Worm (Caenorhabditis elegans): ENCODE results near the gene ZK354.3.
"Not testable (repeated sequence)": the region's sequence is repeated elsewhere in the genome, so short reads cannot be mapped to it uniquely, and the experiment has no call there.

The ZK354.3 gene

ce11 chrIV:5344168-5344567 is 34.3 kb downstream of the ZK354.3 start:
- no peak for TF ChIP-seq him-1 (tag; optimal IDR thresholded peaks at IDR 0.05)
- TF ChIP-seq W03F9.2 (tag; optimal IDR thresholded peaks at IDR 0.05) = peak; percentile 10

- not testable (repeated sequence) for TF ChIP-seq him-1, W03F9.2, dao-5 (tag; optimal IDR thresholded peaks at IDR 0.05)
These were observed 40.8 kb downstream of the ZK354.3 start, which contains the start of gene gba-4 for ce11 chrIV:5350480-5351193. Gene gba-4, minus strand, starts transcription at chrIV:5350897.

- no peak for TF ChIP-seq W03F9.2 (tag; optimal IDR thresholded peaks at IDR 0.05)
- no peak for TF ChIP-seq dao-5 (tag; optimal IDR thresholded peaks at IDR 0.05)
- TF ChIP-seq him-1 (tag; optimal IDR thresholded peaks at IDR 0.05) = no peak
These were observed 43.5 kb downstream of the ZK354.3 start, which contains the start of gene Y4C6B.7 for ce11 chrIV:5353364-5353763. Gene Y4C6B.7, minus strand, starts transcription at chrIV:5353464.

- TF ChIP-seq W03F9.2 (tag; optimal IDR thresholded peaks at IDR 0.05) (no peak), dao-5 (tag; optimal IDR thresholded peaks at IDR 0.05) (no peak), him-1 (tag; optimal IDR thresholded peaks at IDR 0.05) (no peak)
These were observed 44.3 kb downstream of the ZK354.3 start, which contains the start of gene Y4C6B.1 for ce11 chrIV:5354124-5354523. Gene Y4C6B.1, plus strand, starts transcription at chrIV:5354488.

- TF ChIP-seq W03F9.2 (tag; optimal IDR thresholded peaks at IDR 0.05) (no peak), him-1 (tag; optimal IDR thresholded peaks at IDR 0.05) (no peak), dao-5 (tag; optimal IDR thresholded peaks at IDR 0.05) (no peak)
These were observed 44.7 kb downstream of the ZK354.3 start for ce11 chrIV:5354564-5354963.

ce11 chrIV:5360533-5360932 is 50.7 kb downstream of the ZK354.3 start, which contains the start of gene F41H10.5:
Gene F41H10.5, plus strand, starts transcription at chrIV:5360907.
- TF ChIP-seq W03F9.2 (tag; optimal IDR thresholded peaks at IDR 0.05) (no peak), him-1 (tag; optimal IDR thresholded peaks at IDR 0.05) (no peak), dao-5 (tag; optimal IDR thresholded peaks at IDR 0.05) (no peak)

Measured in whole organism, L4/young adult.